In genomic region chrX:16765809-16766208, dm6 we compare ENCODE assay signal across 3 fruit fly cellular contexts.
TF ChIP-seq lines count a peak whose summit lies in the region.

No protein-coding gene starts in this region.

- no peak for TF ChIP-seq CTCF in whole organism, embryonic (GFP tag; optimal IDR thresholded peaks at IDR 0.05; lab: Kevin White, UChicago)

TF ChIP-seq in whole organism, embryonic, 481 proteins besides CTCF, POLR2A, EP300 and RAD21 (continues in another document):
- TF ChIP-seq Lpt (GFP tag; optimal IDR thresholded peaks at IDR 0.05; lab: Kevin White, UChicago) (no peak), tap (tag; optimal IDR thresholded peaks at IDR 0.05; lab: Kevin White, UChicago) (no peak), Dp (GFP tag; optimal IDR thresholded peaks at IDR 0.05; lab: Kevin White, UChicago) (no peak), CG2875 (GFP tag; optimal IDR thresholded peaks at IDR 0.05; lab: Kevin White, UChicago) (no peak), CG5245 (GFP tag; optimal IDR thresholded peaks at IDR 0.05; lab: Kevin White, UChicago) (no peak), jumu (GFP tag; optimal IDR thresholded peaks at IDR 0.05; lab: Kevin White, UChicago) (no peak), corto (GFP tag; optimal IDR thresholded peaks at IDR 0.05; lab: Kevin White, UChicago) (no peak), danr (GFP tag; IDR thresholded peaks at IDR 0.05; lab: Robert Waterston, UW) (no peak), zfh1 (GFP tag; IDR thresholded peaks at IDR 0.05; lab: Robert Waterston, UW) (no peak), CG1024 (GFP tag; IDR thresholded peaks at IDR 0.05; lab: Robert Waterston, UW) (no peak), Hmx (GFP tag; optimal IDR thresholded peaks at IDR 0.05; lab: Kevin White, UChicago) (no peak), CG3847 (GFP tag; IDR thresholded peaks at IDR 0.05; lab: Robert Waterston, UW) (no peak), CG12659 (GFP tag; optimal IDR thresholded peaks at IDR 0.05; lab: Kevin White, UChicago) (no peak), PHDP (tag; optimal IDR thresholded peaks at IDR 0.05; lab: Kevin White, UChicago) (no peak), Asciz (GFP tag; optimal IDR thresholded peaks at IDR 0.05; lab: Kevin White, UChicago) (no peak), row (GFP tag; IDR thresholded peaks at IDR 0.05; lab: Robert Waterston, UW) (no peak), CG14014 (GFP tag; IDR thresholded peaks at IDR 0.05; lab: Robert Waterston, UW) (no peak), CG9817 (tag; optimal IDR thresholded peaks at IDR 0.05; lab: Kevin White, UChicago) (no peak), CG10366 (GFP tag; IDR thresholded peaks at IDR 0.05; lab: Robert Waterston, UW) (no peak), CG11504 (tag; optimal IDR thresholded peaks at IDR 0.05; lab: Kevin White, UChicago) (peak; percentile 23), CG3726 (GFP tag; IDR thresholded peaks at IDR 0.05; lab: Robert Waterston, UW) (no peak), Vsx1 (GFP tag; optimal IDR thresholded peaks at IDR 0.05; lab: Kevin White, UChicago) (no peak), Med (GFP tag; lab: Kevin White, UChicago) (no peak), Pdp1 (GFP tag; optimal IDR thresholded peaks at IDR 0.05; lab: Kevin White, UChicago) (peak in 1 of 2 experiments; percentile 4), CG1529 (GFP tag; optimal IDR thresholded peaks at IDR 0.05; lab: Kevin White, UChicago) (no peak), CG13424 (tag; optimal IDR thresholded peaks at IDR 0.05; lab: Kevin White, UChicago) (no peak), CG16863 (GFP tag; optimal IDR thresholded peaks at IDR 0.05; lab: Kevin White, UChicago) (no peak), onecut (GFP tag; IDR thresholded peaks at IDR 0.05; lab: Robert Waterston, UW) (no peak), CG13123 (GFP tag; optimal IDR thresholded peaks at IDR 0.05; lab: Kevin White, UChicago) (no peak), Antp (GFP tag; optimal IDR thresholded peaks at IDR 0.05; lab: Kevin White, UChicago) (no peak), sens (GFP tag; lab: Kevin White, UChicago) (peak; percentile 43), CG7928 (GFP tag; optimal IDR thresholded peaks at IDR 0.05; lab: Kevin White, UChicago) (no peak), gem (tag; optimal IDR thresholded peaks at IDR 0.05; lab: Kevin White, UChicago) (peak; percentile 28)

TF ChIP-seq in whole organism, prepupa, 60 proteins besides CTCF, POLR2A, EP300 and RAD21 (continues in another document):
- TF ChIP-seq CG8632 (GFP tag; optimal IDR thresholded peaks at IDR 0.05; lab: Kevin White, UChicago) = peak; percentile 30
- no peak for TF ChIP-seq Ets21C (GFP tag; optimal IDR thresholded peaks at IDR 0.05; lab: Kevin White, UChicago)
- peak; percentile 7 for TF ChIP-seq CG3919 (GFP tag; optimal IDR thresholded peaks at IDR 0.05; lab: Kevin White, UChicago)
- TF ChIP-seq Ets96B (tag; optimal IDR thresholded peaks at IDR 0.05; lab: Kevin White, UChicago) = peak; percentile 15
- TF ChIP-seq esn (GFP tag; optimal IDR thresholded peaks at IDR 0.05; lab: Kevin White, UChicago) = no peak
- peak; percentile 17 for TF ChIP-seq CG6808 (GFP tag; optimal IDR thresholded peaks at IDR 0.05; lab: Kevin White, UChicago)
- TF ChIP-seq Eip93F (GFP tag; optimal IDR thresholded peaks at IDR 0.05; lab: Kevin White, UChicago) = no peak
- TF ChIP-seq spab (GFP tag; optimal IDR thresholded peaks at IDR 0.05; lab: Kevin White, UChicago) = no peak
- TF ChIP-seq fd59A (GFP tag; optimal IDR thresholded peaks at IDR 0.05; lab: Kevin White, UChicago) = peak; percentile 2
- no peak for TF ChIP-seq CG9139 (GFP tag; optimal IDR thresholded peaks at IDR 0.05; lab: Kevin White, UChicago)
- TF ChIP-seq CG8319 (GFP tag; optimal IDR thresholded peaks at IDR 0.05; lab: Kevin White, UChicago) = no peak
- peak; percentile 4 for TF ChIP-seq dsx (GFP tag; optimal IDR thresholded peaks at IDR 0.05; lab: Kevin White, UChicago; ENCODE audit: poor library complexity, severe bottlenecking)
- no peak for TF ChIP-seq fd85E (GFP tag; optimal IDR thresholded peaks at IDR 0.05; lab: Kevin White, UChicago)
- TF ChIP-seq CG11762 (GFP tag; optimal IDR thresholded peaks at IDR 0.05; lab: Kevin White, UChicago; ENCODE audit: insufficient read depth) = no peak
- TF ChIP-seq dac (GFP tag; optimal IDR thresholded peaks at IDR 0.05; lab: Kevin White, UChicago) = no peak
- TF ChIP-seq Lpt (GFP tag; optimal IDR thresholded peaks at IDR 0.05; lab: Kevin White, UChicago) = peak; percentile 56
- TF ChIP-seq CG6792 (GFP tag; optimal IDR thresholded peaks at IDR 0.05; lab: Kevin White, UChicago) = peak; percentile 13
- peak; percentile 37 for TF ChIP-seq CG3032 (tag; optimal IDR thresholded peaks at IDR 0.05; lab: Kevin White, UChicago)
- TF ChIP-seq achi (GFP tag; optimal IDR thresholded peaks at IDR 0.05; lab: Kevin White, UChicago) = peak; percentile 47
- no peak for TF ChIP-seq CG6854 (GFP tag; optimal IDR thresholded peaks at IDR 0.05; lab: Kevin White, UChicago)
- no peak for TF ChIP-seq net (GFP tag; optimal IDR thresholded peaks at IDR 0.05; lab: Kevin White, UChicago)
- TF ChIP-seq pdm3 (GFP tag; optimal IDR thresholded peaks at IDR 0.05; lab: Kevin White, UChicago) = peak; percentile 50
- TF ChIP-seq fkh (GFP tag; optimal IDR thresholded peaks at IDR 0.05; lab: Kevin White, UChicago) = no peak
- no peak for TF ChIP-seq Blimp-1 (GFP tag; optimal IDR thresholded peaks at IDR 0.05; lab: Kevin White, UChicago)
- no peak for TF ChIP-seq Gug (GFP tag; IDR thresholded peaks at IDR 0.05; lab: Robert Waterston, UW)
- TF ChIP-seq CG10669 (GFP tag; optimal IDR thresholded peaks at IDR 0.05; lab: Kevin White, UChicago) = no peak
- TF ChIP-seq cyc (GFP tag; optimal IDR thresholded peaks at IDR 0.05; lab: Kevin White, UChicago) = no peak
- TF ChIP-seq CG6163 (GFP tag; IDR thresholded peaks at IDR 0.05; lab: Robert Waterston, UW) = no peak
- no peak for TF ChIP-seq Hr38 (GFP tag; optimal IDR thresholded peaks at IDR 0.05; lab: Kevin White, UChicago)
- TF ChIP-seq CG4318 (GFP tag; optimal IDR thresholded peaks at IDR 0.05; lab: Kevin White, UChicago) = no peak
- TF ChIP-seq Sox14 (GFP tag; optimal IDR thresholded peaks at IDR 0.05; lab: Kevin White, UChicago) = peak; percentile 30
- TF ChIP-seq CG31627 (GFP tag; optimal IDR thresholded peaks at IDR 0.05; lab: Kevin White, UChicago) = no peak
- TF ChIP-seq CG1621 (tag; optimal IDR thresholded peaks at IDR 0.05; lab: Kevin White, UChicago) = no peak
- no peak for TF ChIP-seq CG6276 (GFP tag; optimal IDR thresholded peaks at IDR 0.05; lab: Kevin White, UChicago)

TF ChIP-seq in whole organism, pupa, 21 proteins besides CTCF, POLR2A, EP300 and RAD21:
- TF ChIP-seq CG17806 (tag; optimal IDR thresholded peaks at IDR 0.05; lab: Kevin White, UChicago) (peak; percentile 14), CG14655 (GFP tag; optimal IDR thresholded peaks at IDR 0.05; lab: Kevin White, UChicago) (peak; percentile 48), CG13204 (GFP tag; optimal IDR thresholded peaks at IDR 0.05; lab: Kevin White, UChicago) (no peak), Pif1A (GFP tag; optimal IDR thresholded peaks at IDR 0.05; lab: Kevin White, UChicago) (peak; percentile 40), EcR (GFP tag; optimal IDR thresholded peaks at IDR 0.05; lab: Kevin White, UChicago) (no peak), CG8159 (tag; optimal IDR thresholded peaks at IDR 0.05; lab: Kevin White, UChicago) (peak; percentile 33), fd96Ca (GFP tag; IDR thresholded peaks at IDR 0.05; lab: Robert Waterston, UW) (peak; percentile 47; the same call in 1 of the 3 replicates), CG15710 (tag; optimal IDR thresholded peaks at IDR 0.05; lab: Kevin White, UChicago) (peak; percentile 44), CG34367 (tag; optimal IDR thresholded peaks at IDR 0.05; lab: Kevin White, UChicago) (peak; percentile 32), CG9948 (tag; optimal IDR thresholded peaks at IDR 0.05; lab: Kevin White, UChicago) (peak; percentile 41), rn (GFP tag; IDR thresholded peaks at IDR 0.05; lab: Robert Waterston, UW) (no peak), Ets98B (GFP tag; IDR thresholded peaks at IDR 0.05; lab: Robert Waterston, UW) (peak; percentile 24; the same call in 1 of the 2 replicates), CG4496 (GFP tag; IDR thresholded peaks at IDR 0.05; lab: Robert Waterston, UW) (peak; percentile 38; the same call in 1 of the 3 replicates), Snoo (tag; optimal IDR thresholded peaks at IDR 0.05; lab: Kevin White, UChicago) (no peak), gl (tag; optimal IDR thresholded peaks at IDR 0.05; lab: Kevin White, UChicago) (no peak), CG12605 (GFP tag; IDR thresholded peaks at IDR 0.05; lab: Robert Waterston, UW) (no peak), CG32121 (GFP tag; IDR thresholded peaks at IDR 0.05; lab: Robert Waterston, UW) (no peak), D1 (tag; optimal IDR thresholded peaks at IDR 0.05; lab: Kevin White, UChicago) (no peak), Pif1B (GFP tag; optimal IDR thresholded peaks at IDR 0.05; lab: Kevin White, UChicago) (peak; percentile 38), CG8301 (tag; optimal IDR thresholded peaks at IDR 0.05; lab: Kevin White, UChicago) (peak; percentile 13), CG10348 (GFP tag; IDR thresholded peaks at IDR 0.05; lab: Robert Waterston, UW) (no peak)
TF ChIP-seq in whole organism, pupa: peak in this region for 12.

Comparison
In these comparisons a context has a peak if more than half of its experiments do, and no peak if none do; other contexts are left out.
1. Of the 7 proteins assayed by ChIP-seq in both whole organism, embryonic and whole organism, prepupa: peak only in whole organism, embryonic: Sox102F; only in whole organism, prepupa: Lpt; in both: none; in neither: 5.